Worm (Caenorhabditis elegans): ENCODE data around the gene dmsr-11.

Gene dmsr-11

DNA sequence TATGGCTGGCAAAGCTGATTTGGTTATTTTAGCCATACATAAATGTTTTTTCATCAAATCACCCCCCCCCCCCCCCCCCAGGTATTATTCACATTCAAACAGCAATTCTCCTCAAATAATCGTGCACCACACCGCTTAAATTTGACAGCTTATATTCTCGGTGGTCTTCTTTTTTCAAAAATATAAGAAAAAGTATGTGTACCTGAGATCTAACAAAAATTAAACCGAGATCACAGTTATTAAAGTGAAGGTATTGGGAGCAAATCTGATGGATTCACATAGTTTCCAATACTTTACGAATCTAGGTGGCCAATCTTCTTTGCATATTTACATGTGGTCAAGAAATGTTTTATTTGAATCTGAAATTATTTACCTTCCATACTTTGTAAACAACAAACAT lies 23.7 kb downstream of the dmsr-11 start, which contains the start of gene ZC404.15:
ZC404.15 (plus strand) TSS at position 301 of the 400 bp plus-strand sequence.
- TF ChIP-seq nhr-12 (tag; optimal IDR thresholded peaks at IDR 0.05): no peak
- no peak for TF ChIP-seq C16A3.4 (tag; optimal IDR thresholded peaks at IDR 0.05)
- no peak for TF ChIP-seq fkh-8 (tag; optimal IDR thresholded peaks at IDR 0.05)
- no peak for TF ChIP-seq egl-13 (tag; optimal IDR thresholded peaks at IDR 0.05)
- TF ChIP-seq grh-1 (GFP tag; IDR thresholded peaks at IDR 0.05): no peak
- no peak for TF ChIP-seq vab-15 (tag; optimal IDR thresholded peaks at IDR 0.05)
- TF ChIP-seq zip-4 (GFP tag; optimal IDR thresholded peaks at IDR 0.05): no peak
- TF ChIP-seq tlp-1 (tag; optimal IDR thresholded peaks at IDR 0.05): no peak
- TF ChIP-seq nhr-28 (tag; optimal IDR thresholded peaks at IDR 0.05): no peak
- TF ChIP-seq egl-27 (tag; optimal IDR thresholded peaks at IDR 0.05): no peak
- no peak for TF ChIP-seq nhr-77 (tag; optimal IDR thresholded peaks at IDR 0.05)
- no peak for TF ChIP-seq hlh-17 (GFP tag; optimal IDR thresholded peaks at IDR 0.05; ENCODE audit: borderline replicate concordance)
- TF ChIP-seq lin-35 (GFP tag; optimal IDR thresholded peaks at IDR 0.05): no peak
- TF ChIP-seq unc-62 (GFP tag; optimal IDR thresholded peaks at IDR 0.05): no peak
- no peak for TF ChIP-seq lin-39 (tag; optimal IDR thresholded peaks at IDR 0.05)

DNA sequence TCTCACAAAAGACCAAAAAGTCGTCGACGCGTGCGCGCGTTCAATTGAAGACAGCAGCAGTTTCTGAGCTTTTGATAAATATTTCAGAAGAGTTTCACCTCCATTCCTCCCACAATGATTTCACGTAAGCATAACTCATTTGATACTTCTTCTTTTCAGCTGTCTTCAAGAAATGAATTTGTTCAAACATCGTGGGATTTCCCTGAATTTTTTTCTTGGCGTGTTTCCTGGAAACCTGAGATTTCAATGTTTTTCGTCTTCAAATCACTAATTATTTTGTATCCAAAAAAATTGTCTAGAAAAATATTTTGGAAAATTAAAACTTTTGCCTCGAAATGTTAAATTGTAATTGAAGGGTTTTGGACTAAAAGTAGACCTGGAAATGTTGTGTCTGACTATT lies 25.4 kb downstream of the dmsr-11 start:
- no peak for TF ChIP-seq lin-15B (tag; optimal IDR thresholded peaks at IDR 0.05)
- peak; percentile 36 for TF ChIP-seq nhr-11 (tag; optimal IDR thresholded peaks at IDR 0.05)
- peak; percentile 59 for TF ChIP-seq nhr-71 (tag; optimal IDR thresholded peaks at IDR 0.05)
- peak; percentile 67 for TF ChIP-seq fkh-8 (tag; optimal IDR thresholded peaks at IDR 0.05)
- TF ChIP-seq hlh-4 (tag; optimal IDR thresholded peaks at IDR 0.05): peak; percentile 89
- TF ChIP-seq nhr-47 (tag; optimal IDR thresholded peaks at IDR 0.05): peak; percentile 15
- no peak for TF ChIP-seq blmp-1 (tag; optimal IDR thresholded peaks at IDR 0.05)
- no peak for TF ChIP-seq swsn-7 (tag; optimal IDR thresholded peaks at IDR 0.05)
- no peak for TF ChIP-seq unc-62 (GFP tag; optimal IDR thresholded peaks at IDR 0.05)
- TF ChIP-seq nhr-19 (GFP tag; conservative IDR thresholded peaks at IDR 0.05): no peak
- TF ChIP-seq ztf-11 (tag; optimal IDR thresholded peaks at IDR 0.05): no peak
- no peak for TF ChIP-seq elt-2 (tag; optimal IDR thresholded peaks at IDR 0.05)

DNA sequence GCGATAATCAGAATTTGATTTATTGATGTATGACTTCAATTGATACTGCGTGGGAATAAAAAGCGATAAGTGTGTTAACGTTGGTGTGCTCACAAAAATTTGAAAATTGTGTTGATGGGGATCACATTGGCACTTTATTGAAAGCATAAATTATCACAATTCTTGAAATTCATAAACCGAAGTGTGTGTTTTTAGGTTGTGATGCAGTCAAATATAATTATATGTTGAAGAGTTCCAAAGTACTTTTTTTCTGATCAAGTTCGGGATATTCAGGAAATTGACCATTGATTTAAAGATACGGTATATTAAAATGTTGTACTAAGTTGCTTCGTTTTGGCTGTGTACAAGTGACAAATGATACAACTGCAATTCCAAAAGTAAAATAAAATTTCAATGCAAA lies 28.2 kb downstream of the dmsr-11 start, which contains the start of gene srh-28:
srh-28 (minus strand) TSS at position 101 of the 400 bp plus-strand sequence.
- TF ChIP-seq Y116A8C.19 (tag; optimal IDR thresholded peaks at IDR 0.05; ENCODE audit: borderline replicate concordance) (no peak), rnt-1 (tag; optimal IDR thresholded peaks at IDR 0.05) (no peak), fkh-8 (tag; optimal IDR thresholded peaks at IDR 0.05) (peak; percentile 49), nhr-47 (tag; optimal IDR thresholded peaks at IDR 0.05) (peak; percentile 30), nhr-71 (tag; optimal IDR thresholded peaks at IDR 0.05) (peak; percentile 17), C16A3.4 (tag; optimal IDR thresholded peaks at IDR 0.05) (no peak), nhr-28 (tag; optimal IDR thresholded peaks at IDR 0.05) (no peak), hlh-4 (tag; optimal IDR thresholded peaks at IDR 0.05) (no peak), nhr-19 (GFP tag; conservative IDR thresholded peaks at IDR 0.05) (no peak), ets-5 (GFP tag; IDR thresholded peaks at IDR 0.05) (no peak), vab-15 (tag; optimal IDR thresholded peaks at IDR 0.05) (no peak), efl-1 (optimal IDR thresholded peaks at IDR 0.05) (no peak), efl-1 (GFP tag; optimal IDR thresholded peaks at IDR 0.05 in 1 of 2) (no peak)

DNA sequence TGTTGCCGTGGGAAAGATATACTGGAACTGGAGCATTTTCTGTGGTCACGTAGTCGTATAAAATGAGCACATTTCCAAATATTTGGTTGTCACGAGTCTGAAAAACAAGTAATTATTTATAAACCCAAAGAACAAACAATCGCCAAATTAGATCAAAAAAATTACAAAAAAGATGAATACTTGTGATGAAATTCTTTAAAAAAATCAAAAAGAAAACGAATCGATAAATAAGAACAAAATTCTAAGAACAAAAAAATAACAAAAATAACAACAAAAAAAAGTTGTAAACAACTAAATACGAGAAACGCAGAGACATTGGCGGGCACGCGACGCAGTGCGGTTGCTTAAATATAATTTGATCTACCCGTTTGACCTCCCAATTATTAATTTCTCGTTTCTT lies 30.2 kb downstream of the dmsr-11 start, which contains the start of gene ZC404.16:
ZC404.16 (minus strand) TSS at position 101 of the 400 bp plus-strand sequence.
- TF ChIP-seq nhr-85 (tag) (no peak), ceh-82 (tag; optimal IDR thresholded peaks at IDR 0.05) (no peak), mef-2 (tag; optimal IDR thresholded peaks at IDR 0.05) (no peak), nhr-90 (tag; optimal IDR thresholded peaks at IDR 0.05; ENCODE audit: poor library complexity) (no peak), ztf-11 (tag; optimal IDR thresholded peaks at IDR 0.05) (no peak), fkh-10 (GFP tag; optimal IDR thresholded peaks at IDR 0.05) (no peak)
